Worm (Caenorhabditis elegans): ENCODE data around the gene siah-1.

- TF ChIP-seq snpc-4 (tag; optimal IDR thresholded peaks at IDR 0.05) (no peak), mep-1 (tag; optimal IDR thresholded peaks at IDR 0.05) (peak; percentile 85), ztf-11 (tag; optimal IDR thresholded peaks at IDR 0.05) (no peak), nhr-237 (tag; optimal IDR thresholded peaks at IDR 0.05) (no peak), aly-2 (tag; optimal IDR thresholded peaks at IDR 0.05) (no peak), vab-7 (GFP tag; IDR thresholded peaks at IDR 0.05) (no peak), lsy-2 (tag; optimal IDR thresholded peaks at IDR 0.05) (peak; percentile 66 to 78), snpc-1.2 (GFP tag; IDR thresholded peaks at IDR 0.05) (no peak)
Observed at ce11 chrIV:3742426-3742839, 1.4 kb upstream of the siah-1 start.

Data from whole organism, L4 larva.